Fruit fly (Drosophila melanogaster) whole organism, embryonic: ENCODE results near the gene CG15141.
A peak's percentile ranks its signal among the peaks of the same experiment; 100 is the strongest.

Experiments
- Abd-B ChIP-seq: fragments of 200-800 bp; sonication (Bioruptor generic); optimal IDR thresholded peaks from 2 replicates; lab custom pipeline; 2018; ENCODE audit warnings: missing biosample characterization, mild to moderate bottlenecking, missing genetic modification characterization, moderate library complexity
- Atf6 ChIP-seq: fragments of 200-800 bp; sonication (Bioruptor generic); IDR thresholded peaks from 2 replicates; pipeline ENCODE4 v1.3.6; 2022; ENCODE audit warnings: missing biosample characterization, missing genetic modification characterization
- Bgb ChIP-seq: fragments of 200-800 bp; sonication (Bioruptor generic); IDR thresholded peaks from 2 replicates; pipeline ENCODE4 v1.3.6; 2022; ENCODE audit warnings: missing biosample characterization, missing genetic modification characterization; ENCODE audit not compliant: partially characterized antibody
- CG10959 ChIP-seq: fragments of 200-800 bp; sonication (Bioruptor generic); IDR thresholded peaks from 2 replicates; pipeline ENCODE4 v1.3.6; 2022; ENCODE audit warnings: missing biosample characterization, missing genetic modification characterization
- CG11085 ChIP-seq: fragments of 200-800 bp; sonication (Bioruptor generic); IDR thresholded peaks from 2 replicates; pipeline ENCODE4 v1.3.6; 2022; ENCODE audit warnings: missing biosample characterization, missing genetic modification characterization
- CG11247 ChIP-seq: fragments of 200-800 bp; sonication (Bioruptor generic); IDR thresholded peaks from 2 replicates; pipeline ENCODE4 v1.3.6; 2022; ENCODE audit warnings: missing biosample characterization, missing genetic modification characterization
- CG1603 ChIP-seq: fragments of 200-800 bp; sonication (Bioruptor generic); optimal IDR thresholded peaks from 2 replicates; lab custom pipeline; 2019; ENCODE audit warnings: missing biosample characterization, mild to moderate bottlenecking, missing genetic modification characterization, moderate library complexity
- CG16815 ChIP-seq: fragments of 200-800 bp; sonication (Bioruptor generic); optimal IDR thresholded peaks from 3 replicates; lab custom pipeline; 2017; ENCODE audit warnings: missing biosample characterization, mild to moderate bottlenecking, missing genetic modification characterization
- CG1792 ChIP-seq: fragments of 200-800 bp; sonication (Bioruptor generic); optimal IDR thresholded peaks from 2 replicates; lab custom pipeline; 2016; ENCODE audit warnings: missing biosample characterization, missing genetic modification characterization
- CG2129 ChIP-seq: fragments of 200-800 bp; sonication (Bioruptor generic); IDR thresholded peaks from 2 replicates; pipeline ENCODE4 v1.3.6; 2022; ENCODE audit warnings: missing biosample characterization, missing genetic modification characterization; ENCODE audit not compliant: partially characterized antibody
- CG34224 ChIP-seq: fragments of 200-800 bp; sonication (Bioruptor generic); IDR thresholded peaks from 3 replicates; pipeline ENCODE4 v1.3.6; 2022; ENCODE audit warnings: missing biosample characterization, missing genetic modification characterization; ENCODE audit not compliant: partially characterized antibody
- CG34376 ChIP-seq: fragments of 200-800 bp; sonication (Bioruptor generic); optimal IDR thresholded peaks from 2 replicates; lab custom pipeline; 2018; ENCODE audit warnings: missing biosample characterization, mild to moderate bottlenecking, missing genetic modification characterization
- CG34422 ChIP-seq: fragments of 200-800 bp; sonication (Bioruptor generic); IDR thresholded peaks from 3 replicates; pipeline ENCODE4 v1.3.6; 2022; ENCODE audit warnings: missing biosample characterization, missing genetic modification characterization
- CG42726 ChIP-seq: fragments of 200-800 bp; sonication (Bioruptor generic); IDR thresholded peaks from 2 replicates; pipeline ENCODE4 v1.3.6; 2022; ENCODE audit warnings: missing biosample characterization, missing genetic modification characterization; ENCODE audit not compliant: partially characterized antibody
- CG4424 ChIP-seq: fragments of 200-800 bp; sonication (Bioruptor generic); optimal IDR thresholded peaks from 3 replicates; lab custom pipeline; 2016; ENCODE audit warnings: missing biosample characterization, missing genetic modification characterization
- CG4617 ChIP-seq: fragments of 200-800 bp; sonication (Bioruptor generic); optimal IDR thresholded peaks from 3 replicates; lab custom pipeline; 2016; ENCODE audit warnings: missing biosample characterization, missing genetic modification characterization, borderline replicate concordance
- CG6654 ChIP-seq: fragments of 200-800 bp; sonication (Bioruptor generic); optimal IDR thresholded peaks from 2 replicates; lab custom pipeline; 2017; ENCODE audit warnings: missing biosample characterization, mild to moderate bottlenecking, missing genetic modification characterization
- CG6689 ChIP-seq: fragments of 200-800 bp; sonication (Bioruptor generic); IDR thresholded peaks from 2 replicates; pipeline ENCODE4 v1.3.6; 2022; ENCODE audit warnings: missing biosample characterization, missing genetic modification characterization
- CG8924 ChIP-seq: fragments of 200-800 bp; optimal IDR thresholded peaks from 3 replicates; lab custom pipeline; 2019; ENCODE audit warnings: missing biosample characterization, mild to moderate bottlenecking, missing genetic modification characterization, moderate library complexity
- CG9609 ChIP-seq: fragments of 200-800 bp; sonication (Bioruptor generic); optimal IDR thresholded peaks from 3 replicates; lab custom pipeline; 2016; ENCODE audit warnings: missing biosample characterization, missing genetic modification characterization
- CG9817 ChIP-seq: fragments of 200-800 bp; sonication (Bioruptor generic); optimal IDR thresholded peaks from 2 replicates; lab custom pipeline; 2018; ENCODE audit warnings: missing biosample characterization, mild to moderate bottlenecking, missing genetic modification characterization, moderate library complexity
- CG9932 ChIP-seq: fragments of 200-800 bp; sonication (Bioruptor generic); IDR thresholded peaks from 2 replicates; pipeline ENCODE4 v1.3.6; 2022; ENCODE audit warnings: missing biosample characterization, missing genetic modification characterization
- D19B ChIP-seq: fragments of 200-800 bp; sonication (Bioruptor generic); optimal IDR thresholded peaks from 2 replicates; lab custom pipeline; 2017; ENCODE audit warnings: missing biosample characterization, mild to moderate bottlenecking, missing genetic modification characterization
- Dip3 ChIP-seq: fragments of 200-800 bp; sonication (Bioruptor generic); optimal IDR thresholded peaks from 3 replicates; lab custom pipeline; 2016; ENCODE audit warnings: missing biosample characterization, missing genetic modification characterization
- Dp ChIP-seq: fragments of 200-800 bp; sonication (Bioruptor generic); optimal IDR thresholded peaks from 2 replicates; lab custom pipeline; 2018; ENCODE audit warnings: missing biosample characterization, mild to moderate bottlenecking, missing genetic modification characterization, moderate library complexity
- GATAe ChIP-seq: fragments of 200-800 bp; sonication (Bioruptor generic); conservative IDR thresholded peaks from 2 replicates; pipeline ENCODE4 v1.3.6; 2022; ENCODE audit warnings: missing biosample characterization, missing genetic modification characterization
- Gug ChIP-seq: fragments of 200-800 bp; sonication (Bioruptor generic); IDR thresholded peaks from 4 replicates; pipeline ENCODE4 v1.3.6; 2022; ENCODE audit warnings: missing biosample characterization, missing genetic modification characterization
- HLH4C ChIP-seq: fragments of 200-800 bp; sonication (Bioruptor generic); IDR thresholded peaks from 3 replicates; pipeline ENCODE4 v1.3.6; 2022; ENCODE audit warnings: missing biosample characterization, missing genetic modification characterization; ENCODE audit not compliant: partially characterized antibody
- Hsf ChIP-seq: fragments of 200-800 bp; sonication (Bioruptor generic); optimal IDR thresholded peaks from 3 replicates; lab custom pipeline; 2016; ENCODE audit warnings: missing biosample characterization, missing genetic modification characterization
- NK7.1 ChIP-seq: fragments of 200-800 bp; sonication (Bioruptor generic); optimal IDR thresholded peaks from 3 replicates; lab custom pipeline; 2016; ENCODE audit warnings: missing biosample characterization, missing genetic modification characterization
- Trl ChIP-seq, 3 experiments: fragments of >200 bp in 2 of 3; fragments of 200-800 bp in 1 of 3; sonication (Bioruptor generic) in 1 of 3; optimal IDR thresholded peaks; 2 replicates in 1 of 3; 3 replicates in 2 of 3; lab custom pipeline; 2016 to 2017; ENCODE audit warnings: missing biosample characterization in 1 of 3, missing genetic modification characterization in 1 of 3
- bsh ChIP-seq, 2 experiments: fragments of 200-800 bp; sonication (Bioruptor generic); optimal IDR thresholded peaks; 2 replicates each; lab custom pipeline; 2017 to 2018; ENCODE audit warnings: mild to moderate bottlenecking in 2 of 2, missing biosample characterization in 2 of 2, missing genetic modification characterization in 2 of 2, moderate library complexity in 1 of 2
- btn ChIP-seq: fragments of 200-800 bp; sonication (Bioruptor generic); optimal IDR thresholded peaks from 2 replicates; lab custom pipeline; 2016; ENCODE audit warnings: missing biosample characterization, missing genetic modification characterization
- ci ChIP-seq: fragments of 200-800 bp; sonication (Bioruptor generic); IDR thresholded peaks from 3 replicates; pipeline ENCODE4 v1.3.6; 2022; ENCODE audit warnings: missing biosample characterization, missing genetic modification characterization
- cwo ChIP-seq: fragments of 200-800 bp; sonication (Bioruptor generic); optimal IDR thresholded peaks from 3 replicates; lab custom pipeline; 2017; ENCODE audit warnings: missing biosample characterization, missing genetic modification characterization, mild to moderate bottlenecking, moderate library complexity, missing genetic modification reagents
- dm ChIP-seq: fragments of 200-800 bp; sonication (Bioruptor generic); optimal IDR thresholded peaks from 3 replicates; lab custom pipeline; 2016; ENCODE audit warnings: missing biosample characterization, missing genetic modification characterization
- gcm ChIP-seq: fragments of 200-800 bp; sonication (Bioruptor generic); optimal IDR thresholded peaks from 2 replicates; lab custom pipeline; 2019; ENCODE audit warnings: missing biosample characterization, mild to moderate bottlenecking, missing genetic modification characterization, moderate library complexity
- her ChIP-seq: fragments of 200-800 bp; sonication (Bioruptor generic); optimal IDR thresholded peaks from 2 replicates; lab custom pipeline; 2016; ENCODE audit warnings: missing biosample characterization, missing genetic modification characterization
- hkb ChIP-seq, 2 experiments: fragments of 200-800 bp in 1 of 2; fragments of >200 bp in 1 of 2; sonication (Bioruptor generic) in 1 of 2; IDR thresholded peaks in 1 of 2; optimal IDR thresholded peaks in 1 of 2; 2 replicates each; pipeline versions ENCODE4 v1.3.6 to Lab custom; 2017 to 2022; ENCODE audit warnings: missing biosample characterization in 1 of 2, missing genetic modification characterization in 1 of 2
- jigr1 ChIP-seq: fragments of 200-800 bp; sonication (Bioruptor generic); IDR thresholded peaks from 3 replicates; pipeline ENCODE4 v1.3.6; 2022; ENCODE audit warnings: missing biosample characterization, missing genetic modification characterization
- luna ChIP-seq: fragments of 200-800 bp; sonication (Bioruptor generic); optimal IDR thresholded peaks from 2 replicates; lab custom pipeline; 2016; ENCODE audit warnings: missing biosample characterization, missing genetic modification characterization
- prd ChIP-seq, 3 experiments: fragments of >200 bp in 2 of 3; fragments of 200-800 bp in 1 of 3; sonication (Bioruptor generic) in 1 of 3; optimal IDR thresholded peaks in 2 of 3; IDR thresholded peaks in 1 of 3; 2 replicates in 2 of 3; 3 replicates in 1 of 3; pipeline versions ENCODE4 v1.3.6 to Lab custom; 2017 to 2022; ENCODE audit warnings: missing biosample characterization in 1 of 3, missing genetic modification characterization in 1 of 3
- psq ChIP-seq: fragments of 200-800 bp; sonication (Bioruptor generic); optimal IDR thresholded peaks from 2 replicates; lab custom pipeline; 2017; ENCODE audit warnings: missing biosample characterization, missing genetic modification characterization
- run ChIP-seq: fragments of 200-800 bp; sonication (Bioruptor generic); optimal IDR thresholded peaks from 3 replicates; lab custom pipeline; 2018; ENCODE audit warnings: missing biosample characterization, mild to moderate bottlenecking, missing genetic modification characterization
- seq ChIP-seq: fragments of 200-800 bp; sonication (Bioruptor generic); IDR thresholded peaks from 2 replicates; pipeline ENCODE4 v1.3.6; 2022; ENCODE audit warnings: missing biosample characterization, missing genetic modification characterization
- sisA ChIP-seq: fragments of 200-800 bp; sonication (Bioruptor generic); IDR thresholded peaks from 2 replicates; pipeline ENCODE4 v1.3.6; 2022; ENCODE audit warnings: missing biosample characterization, missing genetic modification characterization
- ssp ChIP-seq: fragments of 200-800 bp; sonication (Bioruptor generic); IDR thresholded peaks from 2 replicates; pipeline ENCODE4 v1.3.6; 2022; ENCODE audit warnings: missing biosample characterization, missing genetic modification characterization
- wor ChIP-seq: fragments of 200-800 bp; sonication (Bioruptor generic); IDR thresholded peaks from 2 replicates; pipeline ENCODE4 v1.3.6; 2022; ENCODE audit warnings: missing biosample characterization, missing genetic modification characterization
- z ChIP-seq: fragments of 200-800 bp; sonication (Bioruptor generic); IDR thresholded peaks from 3 replicates; pipeline ENCODE4 v1.3.6; 2022; ENCODE audit warnings: missing biosample characterization, missing genetic modification characterization

Gene CG15141

dm6 chr2L:17378767-17379301, 31.6 kb upstream of the CG15141 start (continued):
- TF ChIP-seq Bgb (GFP tag; lab: Robert Waterston, UW) (no peak), CG4617 (peak; percentile 77), CG9817 (tag; lab: Kevin White, UChicago) (peak; percentile 96), HLH4C (GFP tag; lab: Robert Waterston, UW) (no peak), psq (GFP tag; lab: Kevin White, UChicago) (peak; percentile 80), CG6689 (GFP tag; lab: Robert Waterston, UW) (peak; percentile 95), CG8924 (tag; lab: Kevin White, UChicago) (peak; percentile 95), CG11085 (peak; percentile 87), wor (GFP tag; lab: Robert Waterston, UW) (peak; percentile 86), gcm (GFP tag; lab: Kevin White, UChicago) (peak; percentile 90), CG1792 (GFP tag; lab: Kevin White, UChicago) (peak; percentile 99), Gug (peak; percentile 87), Hsf (GFP tag; lab: Kevin White, UChicago) (peak; percentile 95), CG34224 (no peak), D19B (GFP tag; lab: Kevin White, UChicago) (peak; percentile 88), btn (GFP tag; lab: Kevin White, UChicago) (peak; percentile 98), CG11247 (peak; percentile 89), CG34422 (GFP tag; lab: Robert Waterston, UW) (peak; percentile 95), Dp (GFP tag; lab: Kevin White, UChicago) (peak; percentile 3), CG2129 (GFP tag; lab: Robert Waterston, UW) (no peak), CG10959 (GFP tag; lab: Robert Waterston, UW) (peak; percentile 93), cwo (peak; percentile 89), z (peak; percentile 85), sisA (peak; percentile 93), Dip3 (GFP tag; lab: Kevin White, UChicago) (peak; percentile 83), hkb (optimal IDR thresholded peaks at IDR 0.05; lab: Kevin White, UChicago) (no peak), hkb (GFP tag; IDR thresholded peaks at IDR 0.05; lab: Robert Waterston, UW) (peak; percentile 95), CG9932 (GFP tag; lab: Robert Waterston, UW) (peak; percentile 91), CG6654 (GFP tag; lab: Kevin White, UChicago) (peak; percentile 80), run (tag; lab: Kevin White, UChicago) (peak; percentile 90), seq (GFP tag; lab: Robert Waterston, UW) (peak; percentile 93), NK7.1 (GFP tag; lab: Kevin White, UChicago) (peak; percentile 98), Abd-B (peak; percentile 93), CG4424 (GFP tag; lab: Kevin White, UChicago) (peak; percentile 93), bsh (GFP tag; optimal IDR thresholded peaks at IDR 0.05; lab: Kevin White, UChicago) (peak; percentile 49 to 97), CG16815 (GFP tag; lab: Kevin White, UChicago) (peak; percentile 91), Trl (optimal IDR thresholded peaks at IDR 0.05; lab: Kevin White, UChicago) (no peak), Trl (GFP tag; optimal IDR thresholded peaks at IDR 0.05; lab: Kevin White, UChicago) (peak; percentile 99), GATAe (GFP tag; lab: Robert Waterston, UW) (peak; percentile 80), CG42726 (GFP tag; lab: Robert Waterston, UW) (no peak), CG9609 (peak; percentile 90), jigr1 (GFP tag; lab: Robert Waterston, UW) (peak; percentile 81; the same call in 1 of the 3 replicates), luna (GFP tag; lab: Kevin White, UChicago) (peak; percentile 86), dm (GFP tag; lab: Kevin White, UChicago) (peak; percentile 89), CG1603 (tag; lab: Kevin White, UChicago) (peak; percentile 95), CG34376 (GFP tag; lab: Kevin White, UChicago) (peak; percentile 94), ssp (GFP tag; lab: Robert Waterston, UW) (peak; percentile 84), ci (GFP tag; lab: Robert Waterston, UW) (peak; percentile 95), her (GFP tag; lab: Kevin White, UChicago) (peak; percentile 95), Atf6 (GFP tag; lab: Robert Waterston, UW) (peak; percentile 95), prd (optimal IDR thresholded peaks at IDR 0.05; lab: Kevin White, UChicago) (no peak), prd (GFP tag; IDR thresholded peaks at IDR 0.05; lab: Robert Waterston, UW) (peak; percentile 97)
